Worm (Caenorhabditis elegans): ENCODE measurements around the gene F25H8.2.

DNA sequence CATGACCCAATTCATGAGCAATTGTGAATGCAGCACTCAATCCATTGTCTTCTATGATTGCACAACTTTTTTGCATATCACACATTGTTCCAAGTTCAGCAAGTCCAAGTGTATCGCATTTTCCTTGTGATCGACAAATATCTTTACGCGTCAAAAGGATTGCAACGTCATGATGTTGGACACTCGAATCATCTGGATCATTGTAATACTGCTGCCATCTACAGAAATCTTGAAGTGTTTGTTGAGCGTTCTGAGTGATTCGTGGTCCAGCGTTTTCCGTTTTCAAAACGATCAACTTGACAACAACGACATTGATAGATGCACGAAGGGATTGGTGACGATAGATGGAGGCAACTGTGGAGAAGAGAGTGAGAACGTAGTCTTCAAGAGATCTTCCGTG, 11.2 kb downstream of the F25H8.2 start:
- TF ChIP-seq alr-1 (tag; optimal IDR thresholded peaks at IDR 0.05), result no peak
- no peak for TF ChIP-seq nhr-237 (tag; optimal IDR thresholded peaks at IDR 0.05)
- TF ChIP-seq ceh-82 (tag; optimal IDR thresholded peaks at IDR 0.05), result no peak
- TF ChIP-seq sma-3 (GFP tag; optimal IDR thresholded peaks at IDR 0.05), result no peak
